Fruit fly (Drosophila melanogaster) whole organism, pupa: Measurements from ENCODE around the gene Gmap.

Source experiments
- CG12605 ChIP-seq: fragments of 200-800 bp; sonication (Bioruptor generic); IDR thresholded peaks from 2 replicates; pipeline ENCODE4 v1.3.6; 2022; ENCODE audit warnings: missing biosample characterization, missing genetic modification characterization
- EcR ChIP-seq: fragments of 200-800 bp; sonication (Bioruptor generic); optimal IDR thresholded peaks from 3 replicates; lab custom pipeline; 2019; ENCODE audit warnings: missing biosample characterization, missing genetic modification characterization, mild to moderate bottlenecking, moderate library complexity, missing genetic modification reagents

DNA sequence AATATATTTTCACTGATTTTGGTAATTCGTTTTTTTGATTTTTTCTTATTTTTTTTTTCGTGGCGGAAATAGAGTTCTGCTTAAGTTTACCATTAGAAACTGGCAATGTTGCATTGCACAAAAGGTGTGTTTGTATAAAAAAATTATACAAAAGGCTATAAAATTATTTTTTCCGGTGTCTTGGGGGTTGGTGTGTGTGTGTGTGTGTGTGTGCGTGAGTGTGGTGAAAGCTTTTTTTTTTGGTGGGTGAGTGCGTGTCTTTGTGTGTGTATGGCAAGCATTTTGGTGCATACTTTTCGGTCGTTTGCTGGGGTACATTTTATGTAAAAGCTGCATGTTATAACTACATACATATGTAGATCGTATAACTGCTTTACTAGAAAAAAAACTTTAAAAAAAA is 24.7 kb downstream of the Gmap start:
- TF ChIP-seq EcR (GFP tag; lab: Kevin White, UChicago) (no peak), CG12605 (GFP tag; lab: Robert Waterston, UW) (no peak)
